Fruit fly (Drosophila melanogaster): ENCODE measurements around the gene acs.

- TF ChIP-seq EcR (GFP tag; optimal IDR thresholded peaks at IDR 0.05) (no peak), CG8478 (optimal IDR thresholded peaks at IDR 0.05) (no peak), pan (optimal IDR thresholded peaks at IDR 0.05) (no peak), psq (optimal IDR thresholded peaks at IDR 0.05) (no peak)
These were observed 14.0 kb downstream of the acs start for dm6 chr3L:1985406-1985805.

All from whole organism.